Worm (Caenorhabditis elegans) whole organism, mixed stage, embryonic: ENCODE measurements around the gene T07D4.5.

Experiments used
- blmp-1 ChIP-seq: fragments of 150-350 bp; optimal IDR thresholded peaks from 2 replicates; lab custom pipeline; 2014; ENCODE audit warnings: missing biosample characterization, missing genetic modification characterization
- mab-5 ChIP-seq: fragments of 150-350 bp; optimal IDR thresholded peaks from 2 replicates; lab custom pipeline; 2014; ENCODE audit warnings: missing biosample characterization, missing genetic modification characterization
- nhr-237 ChIP-seq: fragments of 150-350 bp; optimal IDR thresholded peaks from 2 replicates; lab custom pipeline; 2014; ENCODE audit warnings: missing biosample characterization, missing genetic modification characterization
- nhr-28 ChIP-seq: fragments of 150-350 bp; optimal IDR thresholded peaks from 2 replicates; lab custom pipeline; 2014; ENCODE audit warnings: missing biosample characterization, missing genetic modification characterization
- nhr-76 ChIP-seq: sonication (generic microtip); optimal IDR thresholded peaks from 2 replicates; lab custom pipeline; 2017; ENCODE audit warnings: missing biosample characterization, missing genetic modification characterization
- snpc-4 ChIP-seq: fragments of 150-350 bp; optimal IDR thresholded peaks from 2 replicates; lab custom pipeline; 2014; ENCODE audit warnings: missing biosample characterization, missing genetic modification characterization
- unc-62 ChIP-seq: fragments of 150-350 bp; optimal IDR thresholded peaks from 2 replicates; lab custom pipeline; 2014; ENCODE audit warnings: missing biosample characterization, missing genetic modification reagents, missing genetic modification characterization
- ztf-11 ChIP-seq: fragments of 150-350 bp; optimal IDR thresholded peaks from 2 replicates; lab custom pipeline; 2014; ENCODE audit warnings: missing biosample characterization, missing genetic modification characterization

DNA sequence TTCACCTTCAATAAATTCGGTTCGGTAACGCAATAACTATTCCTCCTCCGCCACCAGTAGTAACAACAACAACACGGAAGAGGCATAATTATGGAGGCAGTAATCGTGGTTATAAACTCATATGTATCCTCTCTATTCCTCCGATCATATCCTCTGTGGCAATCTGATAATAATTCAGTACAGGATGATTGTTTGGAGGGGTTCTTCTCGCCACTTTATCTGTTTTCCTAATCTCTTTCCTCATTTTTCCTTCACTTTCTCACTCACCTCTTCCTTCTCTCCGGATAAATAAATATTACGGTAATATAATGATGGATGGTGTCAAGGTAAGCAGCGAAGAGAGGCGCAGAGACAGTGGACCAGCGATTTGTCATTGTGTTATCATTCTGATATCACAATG is 6.4 kb upstream of the T07D4.5 start:
- TF ChIP-seq ztf-11 (tag; lab: Kevin White, UChicago), result no peak
- no peak for TF ChIP-seq blmp-1
- TF ChIP-seq snpc-4 (tag; lab: Kevin White, UChicago), result no peak
- no peak for TF ChIP-seq mab-5 (tag; lab: Kevin White, UChicago)
- TF ChIP-seq nhr-76 (tag; lab: Kevin White, UChicago), result no peak
- TF ChIP-seq nhr-28, result no peak
- peak; percentile 57 for TF ChIP-seq unc-62 (GFP tag; lab: Kevin White, UChicago)
- TF ChIP-seq nhr-237, result no peak
